Fruit fly (Drosophila melanogaster): Measurements from ENCODE around the gene Moe.

Moe gene

dm6 chrX:8857098-8857724, 40.9 kb downstream of the Moe start:
- TF ChIP-seq Pif1B (GFP tag; optimal IDR thresholded peaks at IDR 0.05) (peak; percentile 58), CG34367 (tag; optimal IDR thresholded peaks at IDR 0.05) (no peak), CG32121 (GFP tag; IDR thresholded peaks at IDR 0.05) (no peak), rn (GFP tag; IDR thresholded peaks at IDR 0.05) (no peak), CG14655 (GFP tag; optimal IDR thresholded peaks at IDR 0.05) (no peak), CG8159 (tag; optimal IDR thresholded peaks at IDR 0.05) (no peak), D1 (tag; optimal IDR thresholded peaks at IDR 0.05) (no peak), CG9948 (tag; optimal IDR thresholded peaks at IDR 0.05) (no peak), Snoo (tag; optimal IDR thresholded peaks at IDR 0.05) (peak; percentile 6), CG10348 (GFP tag; IDR thresholded peaks at IDR 0.05) (no peak), CG12605 (GFP tag; IDR thresholded peaks at IDR 0.05) (no peak), fd96Ca (GFP tag; IDR thresholded peaks at IDR 0.05) (no peak), CG8301 (tag; optimal IDR thresholded peaks at IDR 0.05) (no peak), CG4496 (GFP tag; IDR thresholded peaks at IDR 0.05) (no peak), Ets98B (GFP tag; IDR thresholded peaks at IDR 0.05) (no peak), CG17806 (tag; optimal IDR thresholded peaks at IDR 0.05) (no peak), Pif1A (GFP tag; optimal IDR thresholded peaks at IDR 0.05) (no peak), CG13204 (GFP tag; optimal IDR thresholded peaks at IDR 0.05) (no peak), EcR (GFP tag; optimal IDR thresholded peaks at IDR 0.05) (peak; percentile 44)

dm6 chrX:8852170-8852569, 46.0 kb downstream of the Moe start:
- TF ChIP-seq CG8301 (tag; optimal IDR thresholded peaks at IDR 0.05) (peak; percentile 14), rn (GFP tag; IDR thresholded peaks at IDR 0.05) (no peak), Ets98B (GFP tag; IDR thresholded peaks at IDR 0.05) (no peak), fd96Ca (GFP tag; IDR thresholded peaks at IDR 0.05) (peak; percentile 45; the same call in 1 of the 3 replicates), CG32121 (GFP tag; IDR thresholded peaks at IDR 0.05) (peak; percentile 65), CG34367 (tag; optimal IDR thresholded peaks at IDR 0.05) (no peak), CG14655 (GFP tag; optimal IDR thresholded peaks at IDR 0.05) (peak; percentile 17), CG12605 (GFP tag; IDR thresholded peaks at IDR 0.05) (no peak), CG10348 (GFP tag; IDR thresholded peaks at IDR 0.05) (no peak)

dm6 chrX:8843755-8844154, 54.4 kb downstream of the Moe start:
- no peak for TF ChIP-seq gl (tag; optimal IDR thresholded peaks at IDR 0.05)
- TF ChIP-seq CG9948 (tag; optimal IDR thresholded peaks at IDR 0.05), result no peak
- TF ChIP-seq CG4496 (GFP tag; IDR thresholded peaks at IDR 0.05), result peak; percentile 34; the same call in 1 of the 3 replicates
- no peak for TF ChIP-seq CG8159 (tag; optimal IDR thresholded peaks at IDR 0.05)
- TF ChIP-seq D1 (tag; optimal IDR thresholded peaks at IDR 0.05), result no peak
- peak; percentile 21 for TF ChIP-seq CG14655 (GFP tag; optimal IDR thresholded peaks at IDR 0.05)
- TF ChIP-seq CG15710 (tag; optimal IDR thresholded peaks at IDR 0.05), result no peak
- TF ChIP-seq EcR (GFP tag; optimal IDR thresholded peaks at IDR 0.05), result no peak
- no peak for TF ChIP-seq Snoo (tag; optimal IDR thresholded peaks at IDR 0.05)
- TF ChIP-seq fd96Ca (GFP tag; IDR thresholded peaks at IDR 0.05), result no peak
- TF ChIP-seq CG8301 (tag; optimal IDR thresholded peaks at IDR 0.05), result peak; percentile 23
- TF ChIP-seq rn (GFP tag; IDR thresholded peaks at IDR 0.05), result no peak
- no peak for TF ChIP-seq Pif1B (GFP tag; optimal IDR thresholded peaks at IDR 0.05)
- TF ChIP-seq CG17806 (tag; optimal IDR thresholded peaks at IDR 0.05), result no peak
- no peak for TF ChIP-seq CG13204 (GFP tag; optimal IDR thresholded peaks at IDR 0.05)
- TF ChIP-seq Ets98B (GFP tag; IDR thresholded peaks at IDR 0.05), result no peak
- TF ChIP-seq CG10348 (GFP tag; IDR thresholded peaks at IDR 0.05), result no peak
- peak; percentile 64 for TF ChIP-seq CG32121 (GFP tag; IDR thresholded peaks at IDR 0.05)
- no peak for TF ChIP-seq CG34367 (tag; optimal IDR thresholded peaks at IDR 0.05)
- peak; percentile 23 for TF ChIP-seq Pif1A (GFP tag; optimal IDR thresholded peaks at IDR 0.05)
- TF ChIP-seq CG12605 (GFP tag; IDR thresholded peaks at IDR 0.05), result no peak

dm6 chrX:8841438-8841837, 56.7 kb downstream of the Moe start:
- TF ChIP-seq CG8159 (tag; optimal IDR thresholded peaks at IDR 0.05) (no peak), gl (tag; optimal IDR thresholded peaks at IDR 0.05) (no peak), CG14655 (GFP tag; optimal IDR thresholded peaks at IDR 0.05) (no peak), D1 (tag; optimal IDR thresholded peaks at IDR 0.05) (no peak), CG8301 (tag; optimal IDR thresholded peaks at IDR 0.05) (no peak), CG17806 (tag; optimal IDR thresholded peaks at IDR 0.05) (no peak)

- TF ChIP-seq CG13204 (GFP tag; optimal IDR thresholded peaks at IDR 0.05), result no peak
- peak; percentile 56 for TF ChIP-seq Pif1A (GFP tag; optimal IDR thresholded peaks at IDR 0.05)
- no peak for TF ChIP-seq CG10348 (GFP tag; IDR thresholded peaks at IDR 0.05)
- TF ChIP-seq rn (GFP tag; IDR thresholded peaks at IDR 0.05), result no peak
- TF ChIP-seq D1 (tag; optimal IDR thresholded peaks at IDR 0.05), result no peak
- no peak for TF ChIP-seq Snoo (tag; optimal IDR thresholded peaks at IDR 0.05)
- peak; percentile 58; the same call in 1 of the 3 replicates for TF ChIP-seq fd96Ca (GFP tag; IDR thresholded peaks at IDR 0.05)
- TF ChIP-seq CG32121 (GFP tag; IDR thresholded peaks at IDR 0.05), result no peak
- TF ChIP-seq CG14655 (GFP tag; optimal IDR thresholded peaks at IDR 0.05), result peak; percentile 87
- peak; percentile 15 for TF ChIP-seq gl (tag; optimal IDR thresholded peaks at IDR 0.05)
- TF ChIP-seq CG8301 (tag; optimal IDR thresholded peaks at IDR 0.05), result peak; percentile 81
- TF ChIP-seq Ets98B (GFP tag; IDR thresholded peaks at IDR 0.05), result peak; percentile 16; the same call in 1 of the 2 replicates
- TF ChIP-seq Pif1B (GFP tag; optimal IDR thresholded peaks at IDR 0.05), result peak; percentile 50
- peak; percentile 67 for TF ChIP-seq CG9948 (tag; optimal IDR thresholded peaks at IDR 0.05)
- peak; percentile 56; the same call in 2 of the 3 replicates for TF ChIP-seq CG4496 (GFP tag; IDR thresholded peaks at IDR 0.05)
- peak; percentile 46 for TF ChIP-seq CG8159 (tag; optimal IDR thresholded peaks at IDR 0.05)
- no peak for TF ChIP-seq EcR (GFP tag; optimal IDR thresholded peaks at IDR 0.05)
- peak; percentile 60 for TF ChIP-seq CG12605 (GFP tag; IDR thresholded peaks at IDR 0.05)
- peak; percentile 13 for TF ChIP-seq CG15710 (tag; optimal IDR thresholded peaks at IDR 0.05)
- TF ChIP-seq CG17806 (tag; optimal IDR thresholded peaks at IDR 0.05), result peak; percentile 62
- peak; percentile 40 for TF ChIP-seq CG34367 (tag; optimal IDR thresholded peaks at IDR 0.05)
These were observed 58.8 kb downstream of the Moe start for dm6 chrX:8839370-8839769.
